Fruit fly (Drosophila melanogaster) whole organism, embryonic: Measurements from ENCODE around the gene LysD.

Experiments
- Atf-2 ChIP-seq: fragments of 200-800 bp; sonication (Bioruptor generic); optimal IDR thresholded peaks from 2 replicates; lab custom pipeline; 2016; ENCODE audit warnings: missing biosample characterization, missing genetic modification characterization
- Atf6 ChIP-seq: fragments of 200-800 bp; sonication (Bioruptor generic); IDR thresholded peaks from 2 replicates; pipeline ENCODE4 v1.3.6; 2022; ENCODE audit warnings: missing biosample characterization, missing genetic modification characterization
- Bgb ChIP-seq: fragments of 200-800 bp; sonication (Bioruptor generic); IDR thresholded peaks from 2 replicates; pipeline ENCODE4 v1.3.6; 2022; ENCODE audit warnings: missing biosample characterization, missing genetic modification characterization; ENCODE audit not compliant: partially characterized antibody
- C15 ChIP-seq: fragments of 200-800 bp; sonication (Bioruptor generic); IDR thresholded peaks from 3 replicates; pipeline ENCODE4 v1.3.6; 2022; ENCODE audit warnings: missing biosample characterization, missing genetic modification characterization
- CG10366 ChIP-seq: fragments of 200-800 bp; sonication (Bioruptor generic); IDR thresholded peaks from 2 replicates; pipeline ENCODE4 v1.3.6; 2022; ENCODE audit warnings: missing biosample characterization, missing genetic modification characterization
- CG10431 ChIP-seq: fragments of 200-800 bp; sonication (Bioruptor generic); optimal IDR thresholded peaks from 3 replicates; lab custom pipeline; 2018; ENCODE audit warnings: missing biosample characterization, mild to moderate bottlenecking, missing genetic modification characterization
- CG10979 ChIP-seq: fragments of 200-800 bp; sonication (Bioruptor generic); optimal IDR thresholded peaks from 2 replicates; lab custom pipeline; 2018; ENCODE audit warnings: missing biosample characterization, mild to moderate bottlenecking, missing genetic modification characterization, moderate library complexity
- CG14014 ChIP-seq: fragments of 200-800 bp; sonication (Bioruptor generic); IDR thresholded peaks from 2 replicates; pipeline ENCODE4 v1.3.6; 2022; ENCODE audit warnings: missing biosample characterization, missing genetic modification characterization
- CG15269 ChIP-seq: fragments of 200-800 bp; sonication (Bioruptor generic); optimal IDR thresholded peaks from 2 replicates; lab custom pipeline; 2018; ENCODE audit warnings: missing biosample characterization, mild to moderate bottlenecking, missing genetic modification characterization, moderate library complexity
- CG15601 ChIP-seq: fragments of 200-800 bp; sonication (Bioruptor generic); optimal IDR thresholded peaks from 3 replicates; lab custom pipeline; 2019; ENCODE audit warnings: missing biosample characterization, mild to moderate bottlenecking, missing genetic modification characterization, moderate library complexity
- CG3163 ChIP-seq: fragments of 200-800 bp; sonication (Bioruptor generic); optimal IDR thresholded peaks from 3 replicates; lab custom pipeline; 2016; ENCODE audit warnings: missing biosample characterization, missing genetic modification characterization
- CG32532 ChIP-seq: fragments of 200-800 bp; sonication (Bioruptor generic); IDR thresholded peaks from 2 replicates; pipeline ENCODE4 v1.3.6; 2022; ENCODE audit warnings: missing biosample characterization, missing genetic modification characterization
- CG33557 ChIP-seq: fragments of 200-800 bp; sonication (Bioruptor generic); optimal IDR thresholded peaks from 2 replicates; lab custom pipeline; 2019; ENCODE audit warnings: missing biosample characterization, mild to moderate bottlenecking, missing genetic modification characterization, moderate library complexity
- CG4404 ChIP-seq: fragments of 200-800 bp; sonication (Bioruptor generic); IDR thresholded peaks from 2 replicates; pipeline ENCODE4 v1.3.6; 2022; ENCODE audit warnings: missing biosample characterization, missing genetic modification characterization
- CG5245 ChIP-seq: fragments of 200-800 bp; sonication (Bioruptor generic); optimal IDR thresholded peaks from 3 replicates; lab custom pipeline; 2016; ENCODE audit warnings: missing biosample characterization, missing genetic modification characterization
- CG6654 ChIP-seq: fragments of 200-800 bp; sonication (Bioruptor generic); optimal IDR thresholded peaks from 2 replicates; lab custom pipeline; 2017; ENCODE audit warnings: missing biosample characterization, mild to moderate bottlenecking, missing genetic modification characterization
- CG6689 ChIP-seq: fragments of 200-800 bp; sonication (Bioruptor generic); IDR thresholded peaks from 2 replicates; pipeline ENCODE4 v1.3.6; 2022; ENCODE audit warnings: missing biosample characterization, missing genetic modification characterization
- CG7271 ChIP-seq: fragments of 200-800 bp; sonication (Bioruptor generic); optimal IDR thresholded peaks from 2 replicates; lab custom pipeline; 2018; ENCODE audit warnings: missing biosample characterization, mild to moderate bottlenecking, missing genetic modification characterization, moderate library complexity
- CG7372 ChIP-seq: fragments of 200-800 bp; sonication (Bioruptor generic); IDR thresholded peaks from 2 replicates; pipeline ENCODE4 v1.3.6; 2022; ENCODE audit warnings: missing biosample characterization, missing genetic modification characterization
- CG7963 ChIP-seq: fragments of 200-800 bp; sonication (Bioruptor generic); IDR thresholded peaks from 3 replicates; pipeline ENCODE4 v1.3.6; 2022; ENCODE audit warnings: missing biosample characterization, missing genetic modification characterization; ENCODE audit not compliant: partially characterized antibody
- CG8924 ChIP-seq: fragments of 200-800 bp; optimal IDR thresholded peaks from 3 replicates; lab custom pipeline; 2019; ENCODE audit warnings: missing biosample characterization, mild to moderate bottlenecking, missing genetic modification characterization, moderate library complexity
- CG9797 ChIP-seq: fragments of 200-800 bp; sonication (Bioruptor generic); optimal IDR thresholded peaks from 3 replicates; lab custom pipeline; 2018; ENCODE audit warnings: missing biosample characterization, mild to moderate bottlenecking, missing genetic modification characterization
- CoRest ChIP-seq: fragments of 200-800 bp; sonication (Bioruptor generic); optimal IDR thresholded peaks from 3 replicates; lab custom pipeline; 2018; ENCODE audit warnings: missing biosample characterization, mild to moderate bottlenecking, missing genetic modification characterization, moderate library complexity
- Dbx ChIP-seq: fragments of 200-800 bp; sonication (Bioruptor generic); IDR thresholded peaks from 3 replicates; pipeline ENCODE4 v1.3.6; 2022; ENCODE audit warnings: missing biosample characterization, missing genetic modification characterization
- Dll ChIP-seq: fragments of 200-800 bp; sonication (Bioruptor generic); IDR thresholded peaks from 4 replicates; pipeline ENCODE4 v1.3.6; 2022; ENCODE audit warnings: missing biosample characterization, missing genetic modification characterization; ENCODE audit not compliant: partially characterized antibody
- E2f1 ChIP-seq: fragments of 200-800 bp; sonication (Bioruptor generic); IDR thresholded peaks from 2 replicates; pipeline ENCODE4 v1.3.6; 2022; ENCODE audit warnings: missing biosample characterization, missing genetic modification characterization
- E2f2 ChIP-seq: fragments of 200-800 bp; sonication (Bioruptor generic); IDR thresholded peaks from 2 replicates; pipeline ENCODE4 v1.3.6; 2022; ENCODE audit warnings: missing biosample characterization, missing genetic modification characterization
- HLH54F ChIP-seq: fragments of 200-800 bp; sonication (Bioruptor generic); optimal IDR thresholded peaks from 3 replicates; lab custom pipeline; 2016; ENCODE audit warnings: missing biosample characterization, missing genetic modification characterization
- HmgZ ChIP-seq: fragments of 200-800 bp; sonication (Bioruptor generic); optimal IDR thresholded peaks from 2 replicates; lab custom pipeline; 2018; ENCODE audit warnings: missing biosample characterization, mild to moderate bottlenecking, missing genetic modification characterization
- Hr39 ChIP-seq: fragments of >200 bp; optimal IDR thresholded peaks from 2 replicates; lab custom pipeline; 2017
- Lim3 ChIP-seq: fragments of 200-800 bp; sonication (Bioruptor generic); IDR thresholded peaks from 2 replicates; pipeline ENCODE4 v1.3.6; 2022; ENCODE audit warnings: missing biosample characterization, missing genetic modification characterization
- Mes4 ChIP-seq: fragments of 200-800 bp; sonication (Bioruptor generic); optimal IDR thresholded peaks from 2 replicates; lab custom pipeline; 2016; ENCODE audit warnings: missing biosample characterization, missing genetic modification characterization
- Ptx1 ChIP-seq: fragments of 200-800 bp; sonication (Bioruptor generic); IDR thresholded peaks from 2 replicates; pipeline ENCODE4 v1.3.6; 2022; ENCODE audit warnings: missing biosample characterization, missing genetic modification characterization
- cg ChIP-seq: fragments of 200-800 bp; sonication (Bioruptor generic); optimal IDR thresholded peaks from 3 replicates; lab custom pipeline; 2019; ENCODE audit warnings: missing biosample characterization, mild to moderate bottlenecking, missing genetic modification characterization, moderate library complexity
- crp ChIP-seq, 2 experiments: fragments of 200-800 bp; sonication (Bioruptor generic); optimal IDR thresholded peaks; 2 replicates in 1 of 2; 3 replicates in 1 of 2; lab custom pipeline; 2017; ENCODE audit warnings: missing biosample characterization in 2 of 2, missing genetic modification characterization in 2 of 2, mild to moderate bottlenecking in 1 of 2, moderate library complexity in 1 of 2
- da ChIP-seq: fragments of 200-800 bp; sonication (Bioruptor generic); optimal IDR thresholded peaks from 2 replicates; lab custom pipeline; 2016; ENCODE audit warnings: missing biosample characterization, missing genetic modification characterization
- hth ChIP-seq: fragments of >200 bp; optimal IDR thresholded peaks from 2 replicates; lab custom pipeline; 2017; ENCODE audit warnings: inconsistent platforms
- jigr1 ChIP-seq: fragments of 200-800 bp; sonication (Bioruptor generic); IDR thresholded peaks from 3 replicates; pipeline ENCODE4 v1.3.6; 2022; ENCODE audit warnings: missing biosample characterization, missing genetic modification characterization
- ken ChIP-seq: fragments of 200-800 bp; sonication (Bioruptor generic); IDR thresholded peaks from 3 replicates; pipeline ENCODE4 v1.3.6; 2022; ENCODE audit warnings: missing biosample characterization, missing genetic modification characterization
- lab ChIP-seq: fragments of 200-800 bp; sonication (Bioruptor generic); optimal IDR thresholded peaks from 3 replicates; lab custom pipeline; 2017; ENCODE audit warnings: missing biosample characterization, missing genetic modification characterization, mild to moderate bottlenecking, moderate library complexity, missing genetic modification reagents
- pita ChIP-seq: fragments of 200-800 bp; sonication (Bioruptor generic); optimal IDR thresholded peaks from 2 replicates; lab custom pipeline; 2017; ENCODE audit warnings: missing biosample characterization, mild to moderate bottlenecking, missing genetic modification characterization
- rib ChIP-seq: fragments of 200-800 bp; sonication (Bioruptor generic); IDR thresholded peaks from 2 replicates; pipeline ENCODE4 v1.3.6; 2022; ENCODE audit warnings: missing biosample characterization, missing genetic modification characterization
- so ChIP-seq: fragments of 200-800 bp; sonication (Bioruptor generic); IDR thresholded peaks from 3 replicates; pipeline ENCODE4 v1.3.6; 2022; ENCODE audit warnings: missing biosample characterization, missing genetic modification characterization
- ssp ChIP-seq: fragments of 200-800 bp; sonication (Bioruptor generic); IDR thresholded peaks from 2 replicates; pipeline ENCODE4 v1.3.6; 2022; ENCODE audit warnings: missing biosample characterization, missing genetic modification characterization
- unc-4 ChIP-seq: fragments of 200-800 bp; sonication (Bioruptor generic); IDR thresholded peaks from 2 replicates; pipeline ENCODE4 v1.3.6; 2022; ENCODE audit warnings: missing biosample characterization, missing genetic modification characterization; ENCODE audit not compliant: partially characterized antibody
- wdn ChIP-seq: fragments of 200-800 bp; sonication (Bioruptor generic); IDR thresholded peaks from 2 replicates; pipeline ENCODE4 v1.3.6; 2022; ENCODE audit warnings: missing biosample characterization, missing genetic modification characterization
- zf30C ChIP-seq: fragments of 200-800 bp; sonication (Bioruptor generic); optimal IDR thresholded peaks from 3 replicates; lab custom pipeline; 2018; ENCODE audit warnings: missing biosample characterization, mild to moderate bottlenecking, missing genetic modification characterization

The LysD gene

DNA sequence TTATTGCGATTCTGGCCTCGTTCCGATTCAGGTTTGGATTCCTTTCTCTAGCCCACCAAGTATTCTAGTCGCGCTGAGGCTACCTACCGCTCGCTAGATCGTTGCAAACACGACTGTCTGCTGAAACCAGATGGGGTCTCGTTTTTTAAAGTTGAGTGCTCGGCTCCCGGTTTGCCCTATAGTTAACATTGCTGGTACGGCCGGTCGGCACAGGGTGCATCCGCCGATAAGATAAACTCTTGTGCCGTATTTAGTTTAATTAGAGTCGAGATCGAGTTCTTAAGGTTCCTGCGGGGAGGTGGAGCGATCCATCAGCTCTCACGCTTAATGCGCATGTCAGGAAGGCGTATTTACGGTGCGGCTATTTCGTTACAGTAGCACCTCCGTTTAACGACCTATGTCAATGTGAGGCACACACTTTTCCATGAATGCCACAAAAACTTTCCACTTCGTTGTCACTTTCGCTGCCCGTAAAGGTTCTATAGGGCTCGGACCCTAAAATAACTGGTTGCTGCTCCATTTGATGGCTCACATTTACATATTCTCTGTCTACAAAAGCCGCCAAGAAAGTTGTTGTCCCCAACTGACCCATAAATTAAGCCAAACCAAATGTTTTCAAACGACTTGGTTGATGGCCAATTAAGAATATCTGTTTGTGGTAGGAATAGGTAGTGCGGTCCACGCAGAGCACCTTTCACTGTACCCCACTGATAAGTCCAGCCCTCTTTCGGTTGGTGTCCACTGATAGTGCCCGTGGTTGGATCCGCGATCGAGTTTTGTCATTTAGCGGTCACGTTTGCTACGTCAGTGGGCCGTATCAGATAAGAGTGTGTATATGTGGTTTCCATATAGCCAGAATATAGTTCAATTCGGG lies 6.1 kb downstream of the LysD start, which contains the start of gene CG9119 (continued):
- TF ChIP-seq Bgb (GFP tag; lab: Robert Waterston, UW): no peak

DNA sequence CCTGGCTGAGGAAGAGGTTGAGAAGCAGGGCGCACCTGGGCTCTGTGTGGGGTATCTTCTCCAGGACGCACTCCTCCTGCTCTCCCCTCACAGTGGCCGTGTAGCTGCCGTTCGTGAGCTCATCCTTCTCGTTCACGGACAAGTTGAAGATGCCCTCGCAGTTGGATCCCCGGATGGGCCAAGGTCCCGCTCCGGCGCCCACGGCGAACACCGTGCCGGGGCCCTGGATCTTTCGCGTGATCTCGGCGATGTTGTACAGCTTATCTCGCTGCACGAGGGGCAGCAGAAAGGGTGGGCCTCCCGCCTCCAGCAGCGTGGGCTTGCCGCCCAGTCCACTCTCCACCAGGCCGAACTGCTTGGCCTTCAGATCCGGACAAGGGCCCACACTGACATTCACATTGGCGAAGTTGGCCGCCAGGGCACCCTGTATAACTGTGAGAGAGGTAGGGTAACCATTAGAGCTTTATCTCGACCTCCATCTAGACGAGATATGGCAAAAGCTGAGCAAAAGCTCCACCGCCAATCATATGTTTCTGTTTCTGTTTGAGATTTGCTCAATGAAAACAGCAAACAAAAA lies 7.1 kb downstream of the LysD start:
- TF ChIP-seq CG5245: no peak
- TF ChIP-seq CG10366 (GFP tag; lab: Robert Waterston, UW): peak; percentile 68
- TF ChIP-seq ssp (GFP tag; lab: Robert Waterston, UW): no peak
- peak; percentile 26 for TF ChIP-seq lab (GFP tag; lab: Kevin White, UChicago)
- no peak for TF ChIP-seq CG6654
- no peak for TF ChIP-seq cg (GFP tag; lab: Kevin White, UChicago)
- TF ChIP-seq E2f1 (GFP tag; lab: Robert Waterston, UW): 0 out of 2 replicates have a peak, but pooled peaks have one; percentile 9
- no peak for TF ChIP-seq CG7271 (tag; lab: Kevin White, UChicago)
- TF ChIP-seq rib: no peak
- TF ChIP-seq CG9797 (GFP tag; lab: Kevin White, UChicago): no peak
- TF ChIP-seq CG10979 (tag; lab: Kevin White, UChicago): no peak
- TF ChIP-seq CG15269 (tag; lab: Kevin White, UChicago): no peak
- TF ChIP-seq Mes4 (GFP tag; lab: Kevin White, UChicago): no peak
- TF ChIP-seq CG6689: 0 out of 2 replicates have a peak, but pooled peaks have one; percentile 11
- peak; percentile 8; the same call in 1 of the 2 replicates for TF ChIP-seq CG14014 (GFP tag; lab: Robert Waterston, UW)
- no peak for TF ChIP-seq HmgZ (tag; lab: Kevin White, UChicago)
- no peak for TF ChIP-seq C15 (GFP tag; lab: Robert Waterston, UW)
- no peak for TF ChIP-seq Lim3 (GFP tag; lab: Robert Waterston, UW)
- TF ChIP-seq CG10431: no peak
- TF ChIP-seq Atf-2: no peak
- TF ChIP-seq CG4404: no peak
- 0 out of 2 replicates have a peak, but pooled peaks have one; percentile 30 for TF ChIP-seq unc-4 (GFP tag; lab: Robert Waterston, UW)
- TF ChIP-seq Dll (GFP tag; lab: Robert Waterston, UW): no peak
- TF ChIP-seq CG7963 (GFP tag; lab: Robert Waterston, UW): no peak
- TF ChIP-seq HLH54F (GFP tag; lab: Kevin White, UChicago): no peak
- TF ChIP-seq CG8924 (tag; lab: Kevin White, UChicago): no peak
- TF ChIP-seq E2f2: peak; percentile 16; the same call in 1 of the 2 replicates
- TF ChIP-seq CG7372 (GFP tag; lab: Robert Waterston, UW): no peak
- TF ChIP-seq pita (GFP tag; lab: Kevin White, UChicago): no peak
- TF ChIP-seq Ptx1: peak; percentile 7; the same call in 1 of the 2 replicates
- no peak for TF ChIP-seq CG15601 (tag; lab: Kevin White, UChicago)
- TF ChIP-seq so (GFP tag; lab: Robert Waterston, UW): no peak
- no peak for TF ChIP-seq ken (GFP tag; lab: Robert Waterston, UW)
- TF ChIP-seq CG33557 (GFP tag; lab: Kevin White, UChicago): no peak
- peak in 1 of 2 experiments; percentile 36 for TF ChIP-seq crp (GFP tag; optimal IDR thresholded peaks at IDR 0.05; lab: Kevin White, UChicago)
- TF ChIP-seq CG3163 (GFP tag; lab: Kevin White, UChicago): no peak
- no peak for TF ChIP-seq hth (lab: Kevin White, UChicago)
- TF ChIP-seq Hr39 (lab: Kevin White, UChicago): peak; percentile 36
- no peak for TF ChIP-seq CoRest
- peak; percentile 62 for TF ChIP-seq CG32532 (GFP tag; lab: Robert Waterston, UW)
- peak; percentile 48; the same call in 1 of the 2 replicates for TF ChIP-seq Atf6 (GFP tag; lab: Robert Waterston, UW)
- TF ChIP-seq jigr1 (GFP tag; lab: Robert Waterston, UW): no peak
- no peak for TF ChIP-seq zf30C (GFP tag; lab: Kevin White, UChicago)
- no peak for TF ChIP-seq da (GFP tag; lab: Kevin White, UChicago)
- TF ChIP-seq wdn (GFP tag; lab: Robert Waterston, UW): no peak
- no peak; the same call in 2 of the 3 replicates for TF ChIP-seq Dbx
